Worm (Caenorhabditis elegans) whole organism, mixed stage, embryonic: ENCODE data around the gene F09B12.3.

ENCODE experiments used
- M03D4.4 ChIP-seq: sonication (generic microtip); optimal IDR thresholded peaks from 2 replicates; lab custom pipeline; 2017; ENCODE audit warnings: mild to moderate bottlenecking, missing genetic modification characterization, missing compliant biosample characterization
- ceh-39 ChIP-seq: fragments of 150-350 bp; optimal IDR thresholded peaks from 2 replicates; lab custom pipeline; 2014; ENCODE audit warnings: missing biosample characterization, missing genetic modification characterization
- ces-1 ChIP-seq: fragments of 150-350 bp; optimal IDR thresholded peaks from 2 replicates; lab custom pipeline; 2014; ENCODE audit warnings: missing biosample characterization, missing genetic modification reagents, missing genetic modification characterization
- elt-3 ChIP-seq: fragments of 150-350 bp; optimal IDR thresholded peaks from 2 replicates; lab custom pipeline; 2014; ENCODE audit warnings: missing biosample characterization, missing genetic modification characterization
- lin-13 ChIP-seq: fragments of 150-350 bp; optimal IDR thresholded peaks from 2 replicates; lab custom pipeline; 2014; ENCODE audit warnings: missing biosample characterization, missing genetic modification characterization
- mab-5 ChIP-seq: fragments of 150-350 bp; optimal IDR thresholded peaks from 2 replicates; lab custom pipeline; 2014; ENCODE audit warnings: missing biosample characterization, missing genetic modification characterization
- nhr-237 ChIP-seq: fragments of 150-350 bp; optimal IDR thresholded peaks from 2 replicates; lab custom pipeline; 2014; ENCODE audit warnings: missing biosample characterization, missing genetic modification characterization
- unc-39 ChIP-seq: fragments of 150-350 bp; optimal IDR thresholded peaks from 2 replicates; lab custom pipeline; 2014; ENCODE audit warnings: missing biosample characterization, missing genetic modification characterization

- no peak for TF ChIP-seq ceh-39 (tag; lab: Kevin White, UChicago)
- TF ChIP-seq ces-1 = no peak
- TF ChIP-seq M03D4.4 (tag; lab: Kevin White, UChicago) = no peak
- no peak for TF ChIP-seq unc-39 (tag; lab: Kevin White, UChicago)
- TF ChIP-seq nhr-237 = no peak
- TF ChIP-seq lin-13 (tag; lab: Kevin White, UChicago) = no peak
- TF ChIP-seq mab-5 = no peak
- no peak for TF ChIP-seq elt-3
Observed at ce11 chrX:15087752-15088151, 10.0 kb downstream of the F09B12.3 start.
